Fruit fly (Drosophila melanogaster) whole organism, prepupa: ENCODE results near the gene Tlk.

ENCODE experiments used
- Blimp-1 ChIP-seq: fragments of 200-800 bp; sonication (Bioruptor generic); optimal IDR thresholded peaks from 3 replicates; lab custom pipeline; 2017; ENCODE audit warnings: missing biosample characterization, missing genetic modification characterization, mild to moderate bottlenecking, moderate library complexity, missing genetic modification reagents
- CG10631 ChIP-seq: fragments of 200-800 bp; sonication (Bioruptor generic); optimal IDR thresholded peaks from 2 replicates; lab custom pipeline; 2016; ENCODE audit warnings: missing biosample characterization, missing genetic modification characterization
- CG15336 ChIP-seq: fragments of 200-800 bp; sonication (Bioruptor generic); IDR thresholded peaks from 2 replicates; pipeline ENCODE4 v1.3.6; 2022; ENCODE audit warnings: missing biosample characterization, missing genetic modification characterization
- CG3032 ChIP-seq: fragments of 200-800 bp; optimal IDR thresholded peaks from 2 replicates; lab custom pipeline; 2019; ENCODE audit warnings: missing biosample characterization, mild to moderate bottlenecking, missing genetic modification characterization, moderate library complexity
- CG32006 ChIP-seq: fragments of 200-800 bp; sonication (Bioruptor generic); optimal IDR thresholded peaks from 3 replicates; lab custom pipeline; 2017; ENCODE audit warnings: missing biosample characterization, mild to moderate bottlenecking, missing genetic modification characterization
- CG3919 ChIP-seq: fragments of 200-800 bp; sonication (Bioruptor generic); optimal IDR thresholded peaks from 3 replicates; lab custom pipeline; 2016; ENCODE audit warnings: missing biosample characterization, missing genetic modification characterization
- CG4318 ChIP-seq: fragments of 200-800 bp; sonication (Bioruptor generic); optimal IDR thresholded peaks from 3 replicates; lab custom pipeline; 2017; ENCODE audit warnings: missing biosample characterization, mild to moderate bottlenecking, missing genetic modification characterization
- CG6792 ChIP-seq: fragments of 200-800 bp; sonication (Bioruptor generic); optimal IDR thresholded peaks from 3 replicates; lab custom pipeline; 2016; ENCODE audit warnings: missing biosample characterization, missing genetic modification characterization
- CG6854 ChIP-seq: fragments of 200-800 bp; sonication (Bioruptor generic); optimal IDR thresholded peaks from 2 replicates; lab custom pipeline; 2017; ENCODE audit warnings: missing biosample characterization, mild to moderate bottlenecking, missing genetic modification characterization
- CG7368 ChIP-seq: fragments of 200-800 bp; sonication (Bioruptor generic); optimal IDR thresholded peaks from 3 replicates; lab custom pipeline; 2016; ENCODE audit warnings: missing biosample characterization, missing genetic modification characterization
- CG8119 ChIP-seq: fragments of 200-800 bp; sonication (Bioruptor generic); IDR thresholded peaks from 3 replicates; pipeline ENCODE4 v1.3.6; 2022; ENCODE audit warnings: missing biosample characterization, missing genetic modification characterization
- CG8632 ChIP-seq: fragments of 200-800 bp; sonication (Bioruptor generic); optimal IDR thresholded peaks from 3 replicates; lab custom pipeline; 2016; ENCODE audit warnings: missing biosample characterization, missing genetic modification characterization
- Eip75B ChIP-seq: fragments of 200-800 bp; sonication (Bioruptor generic); optimal IDR thresholded peaks from 3 replicates; lab custom pipeline; 2016; ENCODE audit warnings: missing biosample characterization, missing genetic modification characterization
- Eip78C ChIP-seq: fragments of 200-800 bp; sonication (Bioruptor generic); peaks from one replicate; lab custom pipeline; 2016; ENCODE audit warnings: missing biosample characterization, missing genetic modification characterization
- Eip93F ChIP-seq: fragments of 200-800 bp; sonication (Bioruptor generic); optimal IDR thresholded peaks from 2 replicates; lab custom pipeline; 2016; ENCODE audit warnings: missing biosample characterization, mild to moderate bottlenecking, missing genetic modification characterization
- Hr38 ChIP-seq: sonication (Bioruptor generic); optimal IDR thresholded peaks from 2 replicates; lab custom pipeline; 2016; ENCODE audit warnings: missing biosample characterization, missing genetic modification characterization
- Hr4 ChIP-seq: fragments of 200-800 bp; sonication (Bioruptor generic); optimal IDR thresholded peaks from 3 replicates; lab custom pipeline; 2016; ENCODE audit warnings: missing biosample characterization, missing genetic modification characterization
- Lpt ChIP-seq: fragments of 200-800 bp; sonication (Bioruptor generic); optimal IDR thresholded peaks from 3 replicates; lab custom pipeline; 2016; ENCODE audit warnings: missing biosample characterization, missing genetic modification characterization
- Met ChIP-seq: fragments of 200-800 bp; sonication (Bioruptor generic); optimal IDR thresholded peaks from 3 replicates; lab custom pipeline; 2016; ENCODE audit warnings: missing biosample characterization, missing genetic modification characterization
- OdsH ChIP-seq: fragments of 200-800 bp; sonication (Bioruptor generic); optimal IDR thresholded peaks from 3 replicates; lab custom pipeline; 2016; ENCODE audit warnings: missing biosample characterization, missing genetic modification characterization
- Sox14 ChIP-seq: fragments of 200-800 bp; sonication (Bioruptor generic); optimal IDR thresholded peaks from 3 replicates; lab custom pipeline; 2016; ENCODE audit warnings: missing biosample characterization, missing genetic modification characterization
- Sox15 ChIP-seq: fragments of 200-800 bp; sonication (Bioruptor generic); optimal IDR thresholded peaks from 3 replicates; lab custom pipeline; 2016; ENCODE audit warnings: missing biosample characterization, missing genetic modification characterization
- achi ChIP-seq: fragments of 200-800 bp; sonication (Bioruptor generic); optimal IDR thresholded peaks from 3 replicates; lab custom pipeline; 2016; ENCODE audit warnings: missing biosample characterization, missing genetic modification characterization
- acj6 ChIP-seq: fragments of 200-800 bp; sonication (Bioruptor generic); optimal IDR thresholded peaks from 3 replicates; lab custom pipeline; 2016; ENCODE audit warnings: missing biosample characterization, missing genetic modification characterization
- cyc ChIP-seq: fragments of 200-800 bp; sonication (Bioruptor generic); optimal IDR thresholded peaks from 3 replicates; lab custom pipeline; 2016; ENCODE audit warnings: missing biosample characterization, missing genetic modification characterization
- dac ChIP-seq: fragments of 200-800 bp; sonication (Bioruptor generic); optimal IDR thresholded peaks from 2 replicates; lab custom pipeline; 2017; ENCODE audit warnings: missing biosample characterization, mild to moderate bottlenecking, missing genetic modification characterization
- dsx ChIP-seq: fragments of 200-800 bp; optimal IDR thresholded peaks from 3 replicates; lab custom pipeline; 2019; ENCODE audit warnings: missing biosample characterization, mild to moderate bottlenecking, missing genetic modification characterization, moderate library complexity; ENCODE audit not compliant: poor library complexity, severe bottlenecking
- eg ChIP-seq: fragments of 200-800 bp; sonication (Bioruptor generic); IDR thresholded peaks from 3 replicates; pipeline ENCODE4 v1.3.6; 2022; ENCODE audit warnings: missing biosample characterization, missing genetic modification characterization
- fd59A ChIP-seq: fragments of 200-800 bp; sonication (Bioruptor generic); optimal IDR thresholded peaks from 2 replicates; lab custom pipeline; 2017; ENCODE audit warnings: missing biosample characterization, mild to moderate bottlenecking, missing genetic modification characterization, missing genetic modification reagents
- fd85E ChIP-seq: fragments of 200-800 bp; sonication (Bioruptor generic); optimal IDR thresholded peaks from 3 replicates; lab custom pipeline; 2016; ENCODE audit warnings: missing biosample characterization, missing genetic modification characterization
- fkh ChIP-seq: fragments of 200-800 bp; sonication (Bioruptor generic); optimal IDR thresholded peaks from 3 replicates; lab custom pipeline; 2017; ENCODE audit warnings: missing biosample characterization, mild to moderate bottlenecking, missing genetic modification characterization, moderate library complexity
- lz ChIP-seq: fragments of 200-800 bp; sonication (Bioruptor generic); optimal IDR thresholded peaks from 3 replicates; lab custom pipeline; 2016; ENCODE audit warnings: missing biosample characterization, missing genetic modification characterization
- salr ChIP-seq, 2 experiments: fragments of 200-800 bp; sonication (Bioruptor generic); optimal IDR thresholded peaks; 3 replicates each; lab custom pipeline; 2016 to 2018; ENCODE audit warnings: missing biosample characterization in 2 of 2, missing genetic modification characterization in 2 of 2, mild to moderate bottlenecking in 1 of 2
- spab ChIP-seq: fragments of 200-800 bp; sonication (Bioruptor generic); optimal IDR thresholded peaks from 2 replicates; lab custom pipeline; 2017; ENCODE audit warnings: missing biosample characterization, mild to moderate bottlenecking, missing genetic modification characterization, missing genetic modification reagents
- ss ChIP-seq, 2 experiments: fragments of 200-800 bp; sonication (Bioruptor generic); optimal IDR thresholded peaks; 2 replicates in 1 of 2; 3 replicates in 1 of 2; lab custom pipeline; 2017 to 2018; ENCODE audit warnings: mild to moderate bottlenecking in 2 of 2, missing biosample characterization in 2 of 2, missing genetic modification characterization in 2 of 2, moderate library complexity in 1 of 2
- svp ChIP-seq: fragments of 200-800 bp; sonication (Bioruptor generic); peaks from one replicate; lab custom pipeline; 2016; ENCODE audit warnings: missing biosample characterization, missing genetic modification characterization
- vri ChIP-seq: fragments of 200-800 bp; sonication (Bioruptor generic); optimal IDR thresholded peaks from 3 replicates; lab custom pipeline; 2016; ENCODE audit warnings: missing biosample characterization, mild to moderate bottlenecking, missing genetic modification characterization

Tlk gene

dm6 chrX:3744492-3745263 lies 24.9 kb downstream of the Tlk start (continued):
- TF ChIP-seq acj6 (GFP tag; lab: Kevin White, UChicago) (no peak), achi (GFP tag; lab: Kevin White, UChicago) (no peak), CG8119 (GFP tag; lab: Robert Waterston, UW) (peak; percentile 24), fkh (GFP tag; lab: Kevin White, UChicago) (peak; percentile 81), CG6854 (GFP tag; lab: Kevin White, UChicago) (peak; percentile 9), eg (peak; percentile 56; the same call in 2 of the 3 replicates), Sox14 (GFP tag; lab: Kevin White, UChicago) (peak; percentile 1), ss (GFP tag; optimal IDR thresholded peaks at IDR 0.05; lab: Kevin White, UChicago) (peak; percentile 21 to 73), dac (no peak), Hr38 (GFP tag; lab: Kevin White, UChicago) (no peak), CG15336 (GFP tag; lab: Robert Waterston, UW) (peak; percentile 40), Eip75B (GFP tag; lab: Kevin White, UChicago) (no peak)
- TF ChIP-seq, all 60 proteins: peak for 15

dm6 chrX:3745264-3745564 lies 25.4 kb downstream of the Tlk start:
- TF ChIP-seq Hr4 (peak; percentile 55), OdsH (peak; percentile 12), Met (peak; percentile 0), lz (GFP tag; lab: Kevin White, UChicago) (peak; percentile 15), Eip93F (no peak), CG15336 (GFP tag; lab: Robert Waterston, UW) (peak; percentile 24; the same call in 1 of the 2 replicates), CG6854 (GFP tag; lab: Kevin White, UChicago) (no peak), Sox15 (GFP tag; lab: Kevin White, UChicago) (no peak), vri (GFP tag; lab: Kevin White, UChicago) (no peak), CG6792 (GFP tag; lab: Kevin White, UChicago) (no peak), CG10631 (peak; percentile 9), spab (no peak), CG7368 (GFP tag; lab: Kevin White, UChicago) (no peak), Hr38 (GFP tag; lab: Kevin White, UChicago) (no peak), CG32006 (GFP tag; lab: Kevin White, UChicago) (peak; percentile 46), achi (GFP tag; lab: Kevin White, UChicago) (no peak), fd85E (no peak), fd59A (GFP tag; lab: Kevin White, UChicago) (no peak), CG3032 (tag; lab: Kevin White, UChicago) (no peak)

- TF ChIP-seq CG6792 (GFP tag; lab: Kevin White, UChicago) (no peak), cyc (GFP tag; lab: Kevin White, UChicago) (no peak), CG3919 (peak; percentile 25), CG4318 (GFP tag; lab: Kevin White, UChicago) (no peak), dsx (peak; percentile 26), fd85E (no peak), Lpt (peak; percentile 25), ss (GFP tag; optimal IDR thresholded peaks at IDR 0.05; lab: Kevin White, UChicago) (peak in 1 of 2 experiments; percentile 62), fd59A (GFP tag; lab: Kevin White, UChicago) (no peak), salr (GFP tag; optimal IDR thresholded peaks at IDR 0.05; lab: Kevin White, UChicago) (no peak), Eip93F (no peak), Eip78C (GFP tag; lab: Kevin White, UChicago) (peak; percentile 64), CG3032 (tag; lab: Kevin White, UChicago) (no peak), svp (GFP tag; lab: Kevin White, UChicago) (no peak), Blimp-1 (no peak), CG8632 (no peak), Sox15 (GFP tag; lab: Kevin White, UChicago) (no peak), eg (no peak), spab (no peak)
- TF ChIP-seq, all 60 proteins: peak for 5
Measured at dm6 chrX:3746898-3747297, 27.1 kb downstream of the Tlk start.
